Fruit fly (Drosophila melanogaster): ENCODE results near the gene CG4199.

CG4199 gene

dm6 chrX:2089812-2090211, 16.5 kb upstream of the CG4199 start:
- TF ChIP-seq CG34367 (tag; optimal IDR thresholded peaks at IDR 0.05) (no peak), CG8159 (tag; optimal IDR thresholded peaks at IDR 0.05) (peak; percentile 33), gl (tag; optimal IDR thresholded peaks at IDR 0.05) (no peak), CG9948 (tag; optimal IDR thresholded peaks at IDR 0.05) (no peak), CG14655 (GFP tag; optimal IDR thresholded peaks at IDR 0.05) (peak; percentile 35), CG8301 (tag; optimal IDR thresholded peaks at IDR 0.05) (peak; percentile 31), Snoo (tag; optimal IDR thresholded peaks at IDR 0.05) (no peak), CG12605 (GFP tag; IDR thresholded peaks at IDR 0.05) (no peak)

- TF ChIP-seq CG17806 (tag; optimal IDR thresholded peaks at IDR 0.05) (no peak), Ets98B (GFP tag; IDR thresholded peaks at IDR 0.05) (0 out of 2 replicates have a peak, but pooled peaks have one; percentile 7)
Observed at dm6 chrX:2088798-2089197, 15.5 kb upstream of the CG4199 start.

- TF ChIP-seq CG32121 (GFP tag; IDR thresholded peaks at IDR 0.05) (peak; percentile 84), Snoo (tag; optimal IDR thresholded peaks at IDR 0.05) (no peak), CG10348 (GFP tag; IDR thresholded peaks at IDR 0.05) (peak; percentile 59), rn (GFP tag; IDR thresholded peaks at IDR 0.05) (0 out of 2 replicates have a peak, but pooled peaks have one; percentile 48), CG14655 (GFP tag; optimal IDR thresholded peaks at IDR 0.05) (peak; percentile 74), CG15710 (tag; optimal IDR thresholded peaks at IDR 0.05) (no peak), CG13204 (GFP tag; optimal IDR thresholded peaks at IDR 0.05) (no peak), CG34367 (tag; optimal IDR thresholded peaks at IDR 0.05) (no peak), CG8301 (tag; optimal IDR thresholded peaks at IDR 0.05) (peak; percentile 57), gl (tag; optimal IDR thresholded peaks at IDR 0.05) (no peak), fd96Ca (GFP tag; IDR thresholded peaks at IDR 0.05) (peak; percentile 89), CG9948 (tag; optimal IDR thresholded peaks at IDR 0.05) (no peak), Pif1A (GFP tag; optimal IDR thresholded peaks at IDR 0.05) (peak; percentile 56), CG12605 (GFP tag; IDR thresholded peaks at IDR 0.05) (peak; percentile 75), EcR (GFP tag; optimal IDR thresholded peaks at IDR 0.05) (no peak), CG8159 (tag; optimal IDR thresholded peaks at IDR 0.05) (no peak), CG17806 (tag; optimal IDR thresholded peaks at IDR 0.05) (no peak), Ets98B (GFP tag; IDR thresholded peaks at IDR 0.05) (peak; percentile 89), Pif1B (GFP tag; optimal IDR thresholded peaks at IDR 0.05) (peak; percentile 32), CG4496 (GFP tag; IDR thresholded peaks at IDR 0.05) (peak; percentile 92)
Observed at dm6 chrX:2087501-2087900, 14.2 kb upstream of the CG4199 start.

- TF ChIP-seq D1 (tag; optimal IDR thresholded peaks at IDR 0.05), result peak; percentile 7
- TF ChIP-seq CG10348 (GFP tag; IDR thresholded peaks at IDR 0.05), result peak; percentile 76
- peak; percentile 88 for TF ChIP-seq CG17806 (tag; optimal IDR thresholded peaks at IDR 0.05)
- peak; percentile 93 for TF ChIP-seq EcR (GFP tag; optimal IDR thresholded peaks at IDR 0.05)
- peak; percentile 90 for TF ChIP-seq CG14655 (GFP tag; optimal IDR thresholded peaks at IDR 0.05)
- peak; percentile 94 for TF ChIP-seq CG4496 (GFP tag; IDR thresholded peaks at IDR 0.05)
- TF ChIP-seq CG15710 (tag; optimal IDR thresholded peaks at IDR 0.05), result peak; percentile 85
- peak; percentile 64 for TF ChIP-seq CG13204 (GFP tag; optimal IDR thresholded peaks at IDR 0.05)
- TF ChIP-seq rn (GFP tag; IDR thresholded peaks at IDR 0.05), result peak; percentile 86
- TF ChIP-seq Pif1A (GFP tag; optimal IDR thresholded peaks at IDR 0.05), result peak; percentile 94
- TF ChIP-seq CG12605 (GFP tag; IDR thresholded peaks at IDR 0.05), result peak; percentile 87
- peak; percentile 81 for TF ChIP-seq CG34367 (tag; optimal IDR thresholded peaks at IDR 0.05)
- TF ChIP-seq gl (tag; optimal IDR thresholded peaks at IDR 0.05), result peak; percentile 75
- TF ChIP-seq CG8159 (tag; optimal IDR thresholded peaks at IDR 0.05), result peak; percentile 83
- peak; percentile 96 for TF ChIP-seq fd96Ca (GFP tag; IDR thresholded peaks at IDR 0.05)
- TF ChIP-seq Pif1B (GFP tag; optimal IDR thresholded peaks at IDR 0.05), result peak; percentile 94
- TF ChIP-seq CG9948 (tag; optimal IDR thresholded peaks at IDR 0.05), result peak; percentile 88
- TF ChIP-seq CG32121 (GFP tag; IDR thresholded peaks at IDR 0.05), result peak; percentile 94
- TF ChIP-seq Ets98B (GFP tag; IDR thresholded peaks at IDR 0.05), result peak; percentile 94
- peak; percentile 85 for TF ChIP-seq Snoo (tag; optimal IDR thresholded peaks at IDR 0.05)
- peak; percentile 88 for TF ChIP-seq CG8301 (tag; optimal IDR thresholded peaks at IDR 0.05)
Observed at dm6 chrX:2083678-2084162, 10.4 kb upstream of the CG4199 start.

dm6 chrX:2083109-2083508, 9.8 kb upstream of the CG4199 start:
- TF ChIP-seq EcR (GFP tag; optimal IDR thresholded peaks at IDR 0.05) (no peak), Ets98B (GFP tag; IDR thresholded peaks at IDR 0.05) (peak; percentile 93), CG4496 (GFP tag; IDR thresholded peaks at IDR 0.05) (peak; percentile 95), CG13204 (GFP tag; optimal IDR thresholded peaks at IDR 0.05) (peak; percentile 7), Pif1B (GFP tag; optimal IDR thresholded peaks at IDR 0.05) (peak; percentile 82), CG10348 (GFP tag; IDR thresholded peaks at IDR 0.05) (peak; percentile 86), CG17806 (tag; optimal IDR thresholded peaks at IDR 0.05) (peak; percentile 89), CG15710 (tag; optimal IDR thresholded peaks at IDR 0.05) (peak; percentile 88), gl (tag; optimal IDR thresholded peaks at IDR 0.05) (peak; percentile 76), CG14655 (GFP tag; optimal IDR thresholded peaks at IDR 0.05) (no peak), CG32121 (GFP tag; IDR thresholded peaks at IDR 0.05) (peak; percentile 92), CG9948 (tag; optimal IDR thresholded peaks at IDR 0.05) (peak; percentile 86), CG8159 (tag; optimal IDR thresholded peaks at IDR 0.05) (peak; percentile 89), rn (GFP tag; IDR thresholded peaks at IDR 0.05) (peak; percentile 82), D1 (tag; optimal IDR thresholded peaks at IDR 0.05) (no peak), CG34367 (tag; optimal IDR thresholded peaks at IDR 0.05) (peak; percentile 91), Snoo (tag; optimal IDR thresholded peaks at IDR 0.05) (peak; percentile 78), fd96Ca (GFP tag; IDR thresholded peaks at IDR 0.05) (peak; percentile 95), CG8301 (tag; optimal IDR thresholded peaks at IDR 0.05) (peak; percentile 87), CG12605 (GFP tag; IDR thresholded peaks at IDR 0.05) (peak; percentile 84), Pif1A (GFP tag; optimal IDR thresholded peaks at IDR 0.05) (peak; percentile 85)

Data from whole organism, pupa.